Fruit fly (Drosophila melanogaster): Measurements from ENCODE around the gene sofe.

Gene sofe

dm6 chrX:10877087-10877935 lies 20.1 kb upstream of the sofe start, which contains the start of gene CG1637 (continued):
- no peak for TF ChIP-seq tup (GFP tag; optimal IDR thresholded peaks at IDR 0.05)
- peak; percentile 86; the same call in 3 of the 4 replicates for TF ChIP-seq chinmo (GFP tag; IDR thresholded peaks at IDR 0.05; ENCODE audit: partially characterized antibody)
- TF ChIP-seq crol (GFP tag; IDR thresholded peaks at IDR 0.05): no peak
- no peak for TF ChIP-seq CG15479 (GFP tag; optimal IDR thresholded peaks at IDR 0.05)
- no peak for TF ChIP-seq Awh (GFP tag; IDR thresholded peaks at IDR 0.05)
- no peak for TF ChIP-seq bcd (GFP tag; optimal IDR thresholded peaks at IDR 0.05)
- TF ChIP-seq Mes4 (GFP tag; optimal IDR thresholded peaks at IDR 0.05): no peak
- no peak for TF ChIP-seq bab2 (GFP tag; optimal IDR thresholded peaks at IDR 0.05)
- no peak for TF ChIP-seq CG7839 (tag; optimal IDR thresholded peaks at IDR 0.05)
- no peak for TF ChIP-seq Nf-YA (GFP tag; IDR thresholded peaks at IDR 0.05)
- TF ChIP-seq zen2 (GFP tag; IDR thresholded peaks at IDR 0.05; ENCODE audit: partially characterized antibody): peak; percentile 66
- peak; percentile 35 for TF ChIP-seq trem (tag; optimal IDR thresholded peaks at IDR 0.05)
- peak; percentile 46 for TF ChIP-seq Aef1 (GFP tag; IDR thresholded peaks at IDR 0.05)
- TF ChIP-seq corto (GFP tag; optimal IDR thresholded peaks at IDR 0.05): no peak
- no peak for TF ChIP-seq gro (GFP tag; optimal IDR thresholded peaks at IDR 0.05)
- TF ChIP-seq CG10366 (GFP tag; IDR thresholded peaks at IDR 0.05): no peak
- no peak for TF ChIP-seq CG12104 (GFP tag; optimal IDR thresholded peaks at IDR 0.05)
- TF ChIP-seq Opbp (GFP tag; IDR thresholded peaks at IDR 0.05; ENCODE audit: partially characterized antibody): peak; percentile 70; the same call in 2 of the 3 replicates
- no peak for TF ChIP-seq her (GFP tag; optimal IDR thresholded peaks at IDR 0.05)
- no peak for TF ChIP-seq Dbx (GFP tag; IDR thresholded peaks at IDR 0.05)
- no peak for TF ChIP-seq CG7271 (tag; optimal IDR thresholded peaks at IDR 0.05)
- TF ChIP-seq CG33213 (GFP tag; optimal IDR thresholded peaks at IDR 0.05): no peak
- no peak for TF ChIP-seq ems (GFP tag; optimal IDR thresholded peaks at IDR 0.05)
- TF ChIP-seq CG10147 (GFP tag; optimal IDR thresholded peaks at IDR 0.05): no peak
- no peak for TF ChIP-seq Oaz (GFP tag; IDR thresholded peaks at IDR 0.05)
- TF ChIP-seq Xbp1 (GFP tag; optimal IDR thresholded peaks at IDR 0.05): no peak
- TF ChIP-seq CG12219 (GFP tag; optimal IDR thresholded peaks at IDR 0.05): no peak
- TF ChIP-seq usp (GFP tag; optimal IDR thresholded peaks at IDR 0.05): no peak
- TF ChIP-seq Gug (GFP tag; IDR thresholded peaks at IDR 0.05): no peak
- no peak for TF ChIP-seq CG12155 (GFP tag; optimal IDR thresholded peaks at IDR 0.05)
- TF ChIP-seq tin (GFP tag; optimal IDR thresholded peaks at IDR 0.05): no peak
- no peak for TF ChIP-seq Fer1 (GFP tag; optimal IDR thresholded peaks at IDR 0.05)
- TF ChIP-seq grn (GFP tag; optimal IDR thresholded peaks at IDR 0.05): no peak
- TF ChIP-seq repo (GFP tag; optimal IDR thresholded peaks at IDR 0.05): no peak
- TF ChIP-seq CG10543 (GFP tag; optimal IDR thresholded peaks at IDR 0.05): no peak
- TF ChIP-seq B-H1 (GFP tag; IDR thresholded peaks at IDR 0.05): no peak
- TF ChIP-seq D19B (GFP tag; optimal IDR thresholded peaks at IDR 0.05): no peak
- no peak for TF ChIP-seq CG1233 (GFP tag; optimal IDR thresholded peaks at IDR 0.05)
- TF ChIP-seq shn (GFP tag; optimal IDR thresholded peaks at IDR 0.05): no peak
- TF ChIP-seq pnt (GFP tag; optimal IDR thresholded peaks at IDR 0.05): no peak
- TF ChIP-seq CG3163 (GFP tag; optimal IDR thresholded peaks at IDR 0.05): no peak
- TF ChIP-seq Adf1 (GFP tag; IDR thresholded peaks at IDR 0.05): no peak
- no peak for TF ChIP-seq wek (GFP tag; optimal IDR thresholded peaks at IDR 0.05)
- no peak for TF ChIP-seq CG10274 (GFP tag; optimal IDR thresholded peaks at IDR 0.05)
- TF ChIP-seq CG15073 (GFP tag; optimal IDR thresholded peaks at IDR 0.05): no peak
- TF ChIP-seq Optix (GFP tag; IDR thresholded peaks at IDR 0.05): no peak
- no peak for TF ChIP-seq Hr39 (optimal IDR thresholded peaks at IDR 0.05)
- no peak for TF ChIP-seq CG2129 (GFP tag; IDR thresholded peaks at IDR 0.05; ENCODE audit: partially characterized antibody)
- TF ChIP-seq CG8924 (tag; optimal IDR thresholded peaks at IDR 0.05): no peak
- TF ChIP-seq Drgx (GFP tag; IDR thresholded peaks at IDR 0.05): peak; percentile 61
- no peak for TF ChIP-seq H2.0 (GFP tag; IDR thresholded peaks at IDR 0.05)
